Worm (Caenorhabditis elegans) whole organism, late embryonic: Measurements from ENCODE around the gene K07H8.9.

Experiments
- C08G9.2 ChIP-seq: sonication (generic microtip); optimal IDR thresholded peaks from 2 replicates; lab custom pipeline; 2016; ENCODE audit warnings: mild to moderate bottlenecking, missing genetic modification characterization, moderate library complexity, missing compliant biosample characterization
- K02D7.2 ChIP-seq: sonication (generic microtip); optimal IDR thresholded peaks from 2 replicates; lab custom pipeline; 2017; ENCODE audit warnings: mild to moderate bottlenecking, missing genetic modification characterization, missing compliant biosample characterization
- ceh-22 ChIP-seq: sonication (generic microtip); optimal IDR thresholded peaks from 2 replicates; lab custom pipeline; 2017; ENCODE audit warnings: missing biosample characterization, missing genetic modification characterization
- ceh-30 ChIP-seq: fragments of 150-350 bp; optimal IDR thresholded peaks from 2 replicates; lab custom pipeline; 2014; ENCODE audit warnings: missing biosample characterization, missing genetic modification characterization
- pha-4 ChIP-seq: fragments of 150-350 bp; optimal IDR thresholded peaks from 2 replicates; lab custom pipeline; 2018; ENCODE audit warnings: missing biosample characterization, missing genetic modification reagents, missing genetic modification characterization
- tbx-7 ChIP-seq: sonication (generic microtip); optimal IDR thresholded peaks from 2 replicates; lab custom pipeline; 2016; ENCODE audit warnings: missing genotype, missing genetic modification characterization, missing compliant biosample characterization
- unc-86 ChIP-seq: sonication (generic microtip); optimal IDR thresholded peaks from 2 replicates; lab custom pipeline; 2016; ENCODE audit warnings: missing genetic modification characterization, missing compliant biosample characterization

DNA sequence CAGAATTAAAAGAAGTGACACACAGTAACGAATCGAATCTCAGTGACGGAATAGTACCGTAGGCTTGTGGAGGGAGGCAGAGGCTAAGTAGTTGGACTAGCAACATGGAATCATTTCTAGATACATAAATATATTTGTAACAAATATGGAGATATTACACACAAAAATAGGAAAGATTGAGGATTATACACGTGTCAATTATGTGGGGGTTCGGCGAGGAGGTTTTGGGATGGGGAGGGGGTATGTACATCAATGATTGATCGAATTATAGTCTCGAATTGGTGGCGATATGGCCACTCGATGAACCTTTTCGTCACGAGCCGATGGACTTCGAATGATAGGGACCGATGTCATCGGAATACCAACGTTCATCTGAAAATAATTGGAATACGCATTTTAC, 21.1 kb upstream of the K07H8.9 start:
- TF ChIP-seq ceh-22 (tag; lab: Kevin White, UChicago), result no peak
- no peak for TF ChIP-seq C08G9.2
- TF ChIP-seq pha-4 (tag; lab: Kevin White, UChicago), result no peak
- no peak for TF ChIP-seq tbx-7 (tag; lab: Kevin White, UChicago)
- no peak for TF ChIP-seq unc-86
- TF ChIP-seq ceh-30 (tag; lab: Kevin White, UChicago), result no peak
- TF ChIP-seq K02D7.2 (tag; lab: Kevin White, UChicago), result no peak
